Worm (Caenorhabditis elegans) whole organism, L3 larva: ENCODE measurements around the gene F17H10.1.

Source experiments
- R02D3.7 ChIP-seq: fragments of 150-350 bp; optimal IDR thresholded peaks from 2 replicates; lab custom pipeline; 2014; ENCODE audit warnings: missing biosample characterization, missing genetic modification characterization
- aly-2 ChIP-seq: fragments of 150-350 bp; optimal IDR thresholded peaks from 2 replicates; lab custom pipeline; 2014; ENCODE audit warnings: missing biosample characterization, missing genetic modification characterization
- ceh-16 ChIP-seq: sonication (generic microtip); optimal IDR thresholded peaks from 2 replicates; lab custom pipeline; 2017; ENCODE audit warnings: missing biosample characterization, missing genetic modification characterization
- ceh-28 ChIP-seq: fragments of 150-350 bp; optimal IDR thresholded peaks from 2 replicates; lab custom pipeline; 2014; ENCODE audit warnings: missing biosample characterization, missing genetic modification reagents, missing genetic modification characterization
- ceh-82 ChIP-seq: fragments of 150-350 bp; optimal IDR thresholded peaks from 2 replicates; lab custom pipeline; 2014; ENCODE audit warnings: missing biosample characterization, missing genetic modification characterization
- daf-12 ChIP-seq: fragments of 150-350 bp; optimal IDR thresholded peaks from 2 replicates; lab custom pipeline; 2014; ENCODE audit warnings: missing biosample characterization, missing genetic modification reagents, missing genetic modification characterization
- egl-27 ChIP-seq: sonication (generic microtip); optimal IDR thresholded peaks from 4 replicates; lab custom pipeline; 2017; ENCODE audit warnings: missing biosample characterization, missing genetic modification reagents, missing genetic modification characterization
- egl-5 ChIP-seq: fragments of 150-350 bp; optimal IDR thresholded peaks from 2 replicates; lab custom pipeline; 2017; ENCODE audit warnings: missing biosample characterization, missing genetic modification reagents, missing genetic modification characterization, inconsistent platforms
- elt-1 ChIP-seq: fragments of 150-350 bp; optimal IDR thresholded peaks from 2 replicates; lab custom pipeline; 2014; ENCODE audit warnings: missing biosample characterization, missing genetic modification characterization
- elt-2 ChIP-seq: sonication (generic microtip); optimal IDR thresholded peaks from 2 replicates; lab custom pipeline; 2016; ENCODE audit warnings: missing genetic modification reagents, mild to moderate bottlenecking, missing genetic modification characterization, missing compliant biosample characterization
- elt-3 ChIP-seq, 3 experiments: fragments of 150-350 bp in 1 of 3; sonication (generic microtip) in 2 of 3; optimal IDR thresholded peaks; 2 replicates in 2 of 3; 4 replicates in 1 of 3; lab custom pipeline; 2014 to 2017; ENCODE audit warnings: missing biosample characterization in 3 of 3, missing genetic modification characterization in 3 of 3
- fkh-10 ChIP-seq: sonication (generic microtip); optimal IDR thresholded peaks from 2 replicates; lab custom pipeline; 2017; ENCODE audit warnings: missing biosample characterization, missing genetic modification reagents, missing genetic modification characterization
- fos-1 ChIP-seq: fragments of 150-350 bp; optimal IDR thresholded peaks from 2 replicates; lab custom pipeline; 2014; ENCODE audit warnings: missing biosample characterization, missing genetic modification characterization
- hmg-11 ChIP-seq: sonication (generic microtip); optimal IDR thresholded peaks from 2 replicates; lab custom pipeline; 2016; ENCODE audit warnings: missing genetic modification characterization, missing compliant biosample characterization
- jun-1 ChIP-seq: fragments of 150-350 bp; optimal IDR thresholded peaks from 2 replicates; lab custom pipeline; 2014; ENCODE audit warnings: missing biosample characterization, missing genetic modification reagents, missing genetic modification characterization
- lin-15B ChIP-seq: fragments of 150-350 bp; optimal IDR thresholded peaks from 2 replicates; lab custom pipeline; 2014; ENCODE audit warnings: missing biosample characterization, missing genetic modification characterization
- lin-39 ChIP-seq: fragments of 150-350 bp; optimal IDR thresholded peaks from 2 replicates; lab custom pipeline; 2018; ENCODE audit warnings: missing biosample characterization, missing genetic modification reagents, missing genetic modification characterization
- mdl-1 ChIP-seq: fragments of 150-350 bp; optimal IDR thresholded peaks from 2 replicates; lab custom pipeline; 2014; ENCODE audit warnings: missing biosample characterization, missing genetic modification characterization
- mml-1 ChIP-seq: fragments of 150-350 bp; sonication (generic microtip); optimal IDR thresholded peaks from 3 replicates; lab custom pipeline; 2014; ENCODE audit warnings: missing biosample characterization, missing genetic modification characterization
- nfya-1 ChIP-seq: sonication (generic microtip); optimal IDR thresholded peaks from 2 replicates; lab custom pipeline; 2017; ENCODE audit warnings: missing genetic modification characterization, mild to moderate bottlenecking, missing compliant biosample characterization, antibody characterized with exemption, moderate library complexity; ENCODE audit not compliant: insufficient read depth
- nhr-12 ChIP-seq: fragments of 150-350 bp; optimal IDR thresholded peaks from 2 replicates; lab custom pipeline; 2014; ENCODE audit warnings: missing biosample characterization, missing genetic modification characterization
- nhr-23 ChIP-seq: fragments of 150-350 bp; optimal IDR thresholded peaks from 2 replicates; lab custom pipeline; 2014; ENCODE audit warnings: missing biosample characterization, missing genetic modification reagents, missing genetic modification characterization
- nhr-25 ChIP-seq: sonication (generic microtip); optimal IDR thresholded peaks from 2 replicates; lab custom pipeline; 2017; ENCODE audit warnings: missing biosample characterization, missing genetic modification characterization
- nhr-28 ChIP-seq: fragments of 150-350 bp; optimal IDR thresholded peaks from 2 replicates; lab custom pipeline; 2014; ENCODE audit warnings: missing biosample characterization, missing genetic modification characterization
- nhr-43 ChIP-seq: sonication (generic microtip); optimal IDR thresholded peaks from 2 replicates; lab custom pipeline; 2016; ENCODE audit warnings: mild to moderate bottlenecking, missing genetic modification characterization, missing compliant biosample characterization; ENCODE audit not compliant: poor library complexity, severe bottlenecking
- nhr-67 ChIP-seq: fragments of 150-350 bp; optimal IDR thresholded peaks from 2 replicates; lab custom pipeline; 2014; ENCODE audit warnings: missing biosample characterization, missing genetic modification characterization
- nhr-76 ChIP-seq: fragments of 150-350 bp; sonication (generic microtip); optimal IDR thresholded peaks from 5 replicates; lab custom pipeline; 2014; ENCODE audit warnings: missing biosample characterization, missing genetic modification characterization
- pha-4 ChIP-seq: fragments of 150-350 bp; optimal IDR thresholded peaks from 2 replicates; lab custom pipeline; 2014; ENCODE audit warnings: missing biosample characterization, missing genetic modification reagents, missing genetic modification characterization
- pqm-1 ChIP-seq: fragments of 150-350 bp; optimal IDR thresholded peaks from 2 replicates; lab custom pipeline; 2017; ENCODE audit warnings: missing biosample characterization, missing genetic modification characterization, inconsistent platforms
- skn-1 ChIP-seq: fragments of 150-350 bp; optimal IDR thresholded peaks from 2 replicates; lab custom pipeline; 2014; ENCODE audit warnings: missing biosample characterization, missing genetic modification characterization
- snpc-4 ChIP-seq: fragments of 150-350 bp; optimal IDR thresholded peaks from 2 replicates; lab custom pipeline; 2014; ENCODE audit warnings: missing biosample characterization, missing genetic modification characterization
- tbx-2 ChIP-seq: sonication (generic microtip); optimal IDR thresholded peaks from 2 replicates; lab custom pipeline; 2016; ENCODE audit warnings: mild to moderate bottlenecking, missing genetic modification characterization, missing compliant biosample characterization
- unc-39 ChIP-seq: sonication (generic microtip); optimal IDR thresholded peaks from 4 replicates; lab custom pipeline; 2017; ENCODE audit warnings: missing biosample characterization, missing genetic modification characterization
- unc-62 ChIP-seq: fragments of 150-350 bp; sonication (generic microtip); optimal IDR thresholded peaks from 4 replicates; lab custom pipeline; 2014; ENCODE audit warnings: missing biosample characterization, missing genetic modification reagents, missing genetic modification characterization
- ztf-11 ChIP-seq: fragments of 150-350 bp; optimal IDR thresholded peaks from 2 replicates; lab custom pipeline; 2014; ENCODE audit warnings: missing biosample characterization, missing genetic modification characterization
- ztf-4 ChIP-seq: fragments of 150-350 bp; optimal IDR thresholded peaks from 2 replicates; lab custom pipeline; 2014; ENCODE audit warnings: missing biosample characterization, missing genetic modification characterization

F17H10.1 gene

DNA sequence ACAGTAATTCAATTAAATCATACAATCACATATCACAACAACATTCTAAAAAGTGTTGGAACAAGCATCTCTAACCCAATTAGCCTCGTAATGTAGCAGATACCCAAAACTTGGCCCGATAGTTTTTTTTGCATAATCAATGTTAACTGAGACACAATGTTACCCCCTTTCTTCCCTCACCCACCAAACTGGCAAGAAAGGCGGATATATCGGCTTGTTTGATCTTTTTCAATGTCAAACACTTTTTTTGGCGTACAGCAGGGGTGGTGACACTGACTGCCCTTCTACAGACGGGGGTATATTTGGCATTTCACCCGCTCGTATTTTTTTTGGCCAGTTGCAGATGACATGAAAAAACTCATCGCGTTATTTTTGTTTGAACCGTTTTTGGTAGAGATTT is 5.0 kb downstream of the F17H10.1 start:
- TF ChIP-seq nhr-25 (tag; lab: Kevin White, UChicago): peak; percentile 72
- TF ChIP-seq lin-15B: no peak

DNA sequence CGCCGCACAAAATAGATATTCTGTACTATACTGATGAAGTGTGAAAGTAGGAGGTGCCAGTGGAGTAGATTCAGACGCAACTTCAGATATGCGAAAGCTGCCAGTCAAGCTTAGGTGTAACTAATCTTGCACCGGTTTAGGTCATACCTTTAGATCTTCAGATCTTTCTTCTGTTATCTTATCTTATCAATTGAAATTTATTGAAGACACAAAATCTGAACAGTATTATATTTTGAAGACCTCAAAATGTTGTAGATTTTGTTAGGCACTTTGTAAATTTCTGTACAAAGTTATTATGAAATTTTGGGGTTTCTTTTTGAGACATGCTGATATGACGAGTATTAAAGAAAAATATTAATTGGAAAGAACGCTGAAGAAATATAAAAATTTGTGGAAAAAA is 7.6 kb downstream of the F17H10.1 start:
- TF ChIP-seq nhr-67 (tag; lab: Kevin White, UChicago): no peak
- peak in 1 of 3 experiments; percentile 48 for TF ChIP-seq elt-3 (tag; optimal IDR thresholded peaks at IDR 0.05; lab: Kevin White, UChicago)
- TF ChIP-seq fos-1 (tag; lab: Kevin White, UChicago): no peak

DNA sequence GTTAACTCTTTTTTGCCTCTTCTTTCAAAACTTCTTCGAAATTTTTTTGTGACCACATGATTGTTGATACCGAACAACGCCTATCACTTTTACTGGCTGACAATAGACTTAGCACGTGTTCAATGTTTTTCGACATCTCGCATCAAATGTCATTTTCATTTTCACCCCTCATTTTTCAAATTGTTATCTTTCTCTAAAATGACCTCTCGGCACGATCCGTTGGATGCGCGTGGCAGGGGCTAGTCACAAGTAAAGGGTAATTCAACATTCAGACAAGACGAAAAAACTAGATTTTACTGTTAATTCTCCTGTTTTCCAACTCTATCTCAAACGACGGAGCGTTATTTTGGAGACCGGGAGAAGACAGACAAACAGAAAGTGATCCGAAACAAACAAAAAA is 8.4 kb downstream of the F17H10.1 start, which contains the start of gene F17H10.2:
F17H10.2 (plus strand) TSS at position 316 of the 400 bp plus-strand sequence.
- TF ChIP-seq nhr-43 (tag; lab: Kevin White, UChicago) (peak; percentile 12), nhr-25 (tag; lab: Kevin White, UChicago) (peak; percentile 63), R02D3.7 (no peak)

DNA sequence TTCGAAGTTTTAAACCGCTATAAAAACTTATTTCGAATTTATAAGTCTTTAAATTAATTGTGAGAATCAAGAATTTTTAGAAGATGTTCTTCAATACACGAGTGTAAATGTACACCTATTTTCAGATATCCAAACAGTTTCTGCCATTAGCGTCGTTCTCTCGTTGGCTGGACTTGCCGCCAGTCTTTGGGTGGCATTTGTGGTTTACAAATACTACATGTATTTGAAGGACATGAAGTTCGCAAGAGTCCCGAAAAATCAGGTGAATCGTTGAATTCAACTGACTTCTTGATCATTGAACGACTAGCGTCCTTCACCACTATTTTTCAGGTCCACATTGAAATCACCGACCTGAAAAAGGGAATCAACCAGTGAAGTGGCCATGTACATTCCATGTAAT is 10.7 kb downstream of the F17H10.1 start:
- TF ChIP-seq nhr-76 (no peak), pha-4 (tag; lab: Kevin White, UChicago) (no peak), skn-1 (tag; lab: Kevin White, UChicago) (no peak), nhr-12 (tag; lab: Kevin White, UChicago) (no peak)
- TF ChIP-seq, all 47 proteins: peak for 0

DNA sequence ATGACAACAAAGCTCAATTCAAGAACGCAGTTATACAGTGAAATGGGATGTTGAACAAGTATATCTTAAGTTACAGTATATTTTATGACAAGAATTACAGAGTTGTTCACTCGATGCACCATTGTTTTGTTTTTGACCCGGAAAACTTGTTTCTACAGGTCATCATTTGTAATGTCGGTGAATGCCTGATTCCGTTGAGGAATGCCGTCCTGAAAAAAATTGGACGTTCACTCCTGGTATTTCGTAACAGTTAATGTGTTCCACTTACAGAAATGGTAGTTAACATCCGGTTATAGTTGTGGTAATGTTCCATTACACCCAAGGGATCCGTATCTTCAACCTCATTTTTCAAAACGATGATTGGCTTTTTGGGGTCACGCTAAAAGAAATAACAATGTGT is 11.3 kb downstream of the F17H10.1 start:
- TF ChIP-seq daf-12 (tag; lab: Kevin White, UChicago) (no peak), aly-2 (tag; lab: Kevin White, UChicago) (no peak), ztf-11 (tag; lab: Kevin White, UChicago) (no peak), nhr-76 (no peak), nhr-67 (tag; lab: Kevin White, UChicago) (no peak), lin-15B (no peak), unc-62 (GFP tag; lab: Kevin White, UChicago) (no peak), ceh-16 (tag; lab: Kevin White, UChicago) (no peak), egl-5 (no peak), elt-1 (tag; lab: Kevin White, UChicago) (no peak), nhr-28 (tag; lab: Kevin White, UChicago) (no peak), nhr-12 (tag; lab: Kevin White, UChicago) (no peak)

DNA sequence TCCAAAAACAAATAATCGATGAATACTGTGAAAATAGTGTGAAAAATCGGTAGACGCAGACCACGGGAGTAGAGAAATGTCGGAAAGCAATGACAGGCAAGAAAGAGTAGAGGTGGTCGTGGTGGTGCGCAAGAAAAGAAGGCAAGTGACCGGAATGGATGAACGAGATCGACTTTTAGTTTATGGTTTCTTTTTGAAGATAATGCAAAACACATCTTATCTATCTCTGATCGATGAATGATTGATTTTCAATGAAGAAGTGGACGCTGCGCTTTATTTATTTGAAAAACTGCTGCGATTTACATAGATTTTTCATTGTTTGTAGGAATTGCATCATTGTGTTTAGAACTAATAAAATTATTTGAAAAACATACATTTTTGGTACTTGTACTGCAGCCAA is 14.9 kb downstream of the F17H10.1 start:
- TF ChIP-seq pqm-1 (tag; lab: Kevin White, UChicago): no peak
- TF ChIP-seq jun-1 (tag; lab: Kevin White, UChicago): no peak
- TF ChIP-seq ceh-82: no peak
- peak; percentile 36 for TF ChIP-seq nhr-25 (tag; lab: Kevin White, UChicago)
- no peak for TF ChIP-seq ceh-28 (tag; lab: Kevin White, UChicago)
- TF ChIP-seq mdl-1: no peak
- TF ChIP-seq snpc-4 (tag; lab: Kevin White, UChicago): no peak
- TF ChIP-seq egl-5: no peak
- no peak for TF ChIP-seq nfya-1 (tag; lab: Kevin White, UChicago)
- no peak for TF ChIP-seq nhr-28 (tag; lab: Kevin White, UChicago)
- peak; percentile 73 for TF ChIP-seq elt-1 (tag; lab: Kevin White, UChicago)
- no peak for TF ChIP-seq tbx-2
- TF ChIP-seq hmg-11 (tag; lab: Kevin White, UChicago): no peak
- no peak for TF ChIP-seq mml-1 (tag; lab: Kevin White, UChicago)
- no peak for TF ChIP-seq ztf-11 (tag; lab: Kevin White, UChicago)
- TF ChIP-seq skn-1 (tag; lab: Kevin White, UChicago): no peak
- TF ChIP-seq nhr-23 (tag; lab: Kevin White, UChicago): peak; percentile 54
- no peak for TF ChIP-seq ztf-4 (tag; lab: Kevin White, UChicago)
- TF ChIP-seq fos-1 (tag; lab: Kevin White, UChicago): no peak
- no peak for TF ChIP-seq nhr-12 (tag; lab: Kevin White, UChicago)
- no peak for TF ChIP-seq unc-39 (tag; lab: Kevin White, UChicago)
- TF ChIP-seq egl-27 (tag; lab: Kevin White, UChicago): no peak
- TF ChIP-seq nhr-43 (tag; lab: Kevin White, UChicago): peak; percentile 38
- no peak for TF ChIP-seq elt-2 (tag; lab: Kevin White, UChicago)
- TF ChIP-seq daf-12 (tag; lab: Kevin White, UChicago): no peak
- no peak for TF ChIP-seq fkh-10 (GFP tag; lab: Kevin White, UChicago)
- no peak for TF ChIP-seq lin-39
- TF ChIP-seq, all 47 proteins: peak for 4
